Fruit fly (Drosophila melanogaster): ENCODE results near the gene CG11050.

The CG11050 gene

DNA sequence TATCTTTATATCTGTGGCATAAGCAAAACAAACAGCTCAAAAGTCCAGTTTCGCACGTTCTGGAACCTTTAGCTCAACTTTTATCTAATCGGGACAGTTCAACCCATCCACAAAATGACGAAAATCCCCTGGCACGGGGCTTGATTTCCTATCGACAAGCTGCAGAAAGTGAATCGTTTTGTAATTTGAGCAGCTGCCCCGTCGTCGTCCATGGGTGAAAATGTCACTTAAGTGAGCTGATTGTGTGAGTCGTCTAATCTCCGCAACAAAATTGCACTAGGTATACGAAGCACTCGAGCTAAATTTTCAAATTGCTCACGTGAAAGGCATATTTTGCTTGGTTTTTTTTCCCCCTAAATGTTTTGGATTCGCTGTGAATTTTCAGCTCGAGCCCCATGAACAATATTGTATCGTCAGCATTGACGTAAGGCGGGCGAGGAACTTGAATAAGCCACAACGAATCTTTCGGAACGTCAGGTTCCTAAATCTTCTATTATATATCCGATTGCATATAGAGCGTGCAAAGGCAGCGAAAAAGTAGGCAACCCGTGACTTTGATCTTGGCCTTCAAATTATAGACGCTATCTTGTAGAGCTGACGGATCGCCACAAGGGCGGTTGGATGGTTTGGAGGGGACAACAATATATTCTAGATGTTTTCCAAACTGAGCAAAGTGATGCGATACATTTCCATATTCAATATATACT lies 3.6 kb downstream of the CG11050 start:
- TF ChIP-seq unpg (GFP tag; optimal IDR thresholded peaks at IDR 0.05) = no peak
- TF ChIP-seq CG11247 (GFP tag; IDR thresholded peaks at IDR 0.05) = no peak
- TF ChIP-seq bcd (GFP tag; optimal IDR thresholded peaks at IDR 0.05) = no peak
- peak in 1 of 2 experiments; percentile 19 for TF ChIP-seq Pdp1 (GFP tag; optimal IDR thresholded peaks at IDR 0.05)
- TF ChIP-seq D (optimal IDR thresholded peaks at IDR 0.05) = no peak
- no peak for TF ChIP-seq D (GFP tag; optimal IDR thresholded peaks at IDR 0.05)
- TF ChIP-seq Med (GFP tag) = peak; percentile 7
- peak; percentile 52 for TF ChIP-seq sens (GFP tag)
- peak; percentile 4 for TF ChIP-seq cwo (GFP tag; optimal IDR thresholded peaks at IDR 0.05)
- TF ChIP-seq Hey (tag; optimal IDR thresholded peaks at IDR 0.05) = peak; percentile 57
- TF ChIP-seq dm (GFP tag; optimal IDR thresholded peaks at IDR 0.05) = no peak

DNA sequence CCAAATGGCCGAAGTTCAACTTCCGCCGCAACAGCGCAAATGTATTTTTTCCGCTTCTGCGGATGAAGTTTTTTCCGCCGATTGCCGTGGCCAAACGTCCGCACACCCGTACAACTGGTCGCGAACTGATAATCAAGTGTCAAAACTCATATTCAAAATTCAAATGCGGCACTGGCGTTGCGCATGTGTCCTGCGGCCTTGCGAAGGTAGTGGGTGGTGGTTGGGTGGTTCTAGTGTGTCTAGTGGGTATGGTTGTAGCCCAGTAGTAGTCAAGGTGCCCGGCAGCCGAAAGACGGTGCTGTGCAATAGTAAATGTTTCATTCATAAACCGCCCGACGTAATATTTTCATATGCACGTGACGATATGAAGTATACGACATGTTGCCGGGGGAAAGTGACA lies 10.8 kb downstream of the CG11050 start, which contains the start of gene DIP-iota:
Gene DIP-iota (minus strand): TSS at position 101 of the 400 bp plus-strand sequence.
- no peak for TF ChIP-seq E2f1 (GFP tag; IDR thresholded peaks at IDR 0.05)
- no peak for TF ChIP-seq Fer2 (tag; optimal IDR thresholded peaks at IDR 0.05)
- no peak for TF ChIP-seq ato (GFP tag; IDR thresholded peaks at IDR 0.05; ENCODE audit: partially characterized antibody)
- TF ChIP-seq CHES-1-like (GFP tag; optimal IDR thresholded peaks at IDR 0.05) = no peak
- no peak for TF ChIP-seq CG14050 (GFP tag; IDR thresholded peaks at IDR 0.05)
- no peak for TF ChIP-seq Camta (GFP tag; optimal IDR thresholded peaks at IDR 0.05)
- TF ChIP-seq usp (GFP tag; optimal IDR thresholded peaks at IDR 0.05) = no peak
- TF ChIP-seq CG17802 (tag; optimal IDR thresholded peaks at IDR 0.05) = no peak
- no peak for TF ChIP-seq CG4282 (GFP tag; optimal IDR thresholded peaks at IDR 0.05)
- no peak for TF ChIP-seq Lim3 (GFP tag; IDR thresholded peaks at IDR 0.05)
- no peak for TF ChIP-seq zen2 (GFP tag; IDR thresholded peaks at IDR 0.05; ENCODE audit: partially characterized antibody)
- TF ChIP-seq Scr (GFP tag; IDR thresholded peaks at IDR 0.05; ENCODE audit: partially characterized antibody) = no peak
- TF ChIP-seq CG4617 (GFP tag; optimal IDR thresholded peaks at IDR 0.05; ENCODE audit: borderline replicate concordance) = no peak
- no peak for TF ChIP-seq Rx (GFP tag; IDR thresholded peaks at IDR 0.05)
- TF ChIP-seq grau (tag; optimal IDR thresholded peaks at IDR 0.05) = no peak
- TF ChIP-seq MBD-R2 (GFP tag; IDR thresholded peaks at IDR 0.05) = no peak
- TF ChIP-seq Opbp (GFP tag; IDR thresholded peaks at IDR 0.05; ENCODE audit: partially characterized antibody) = no peak
- TF ChIP-seq tin (GFP tag; optimal IDR thresholded peaks at IDR 0.05) = no peak
- TF ChIP-seq psq (GFP tag; optimal IDR thresholded peaks at IDR 0.05) = no peak
- no peak for TF ChIP-seq Pdp1 (GFP tag; optimal IDR thresholded peaks at IDR 0.05)

DNA sequence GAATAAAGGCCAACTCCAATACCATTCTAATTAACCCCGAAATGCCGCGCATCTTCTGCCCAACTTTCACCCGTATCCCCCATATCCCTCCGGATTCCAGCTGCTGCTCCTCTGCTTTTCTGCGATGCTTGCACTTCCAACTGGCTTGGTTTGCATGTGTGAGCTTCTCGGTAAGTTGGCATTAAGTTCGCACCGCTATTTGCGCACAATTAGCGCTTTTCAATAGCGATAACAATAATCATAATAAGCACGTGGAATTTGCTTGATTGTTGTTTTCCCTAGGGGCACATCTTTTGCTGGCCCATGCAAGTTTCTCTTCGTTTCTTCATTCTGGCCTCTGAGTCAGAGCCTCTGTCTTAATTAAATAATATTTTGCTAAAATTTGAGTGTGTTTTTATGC lies 11.2 kb downstream of the CG11050 start:
- TF ChIP-seq cg (GFP tag; optimal IDR thresholded peaks at IDR 0.05) = no peak
- no peak for TF ChIP-seq Meics (GFP tag; optimal IDR thresholded peaks at IDR 0.05)
- no peak for TF ChIP-seq Hr39 (optimal IDR thresholded peaks at IDR 0.05)
- TF ChIP-seq Sry-δ (GFP tag; optimal IDR thresholded peaks at IDR 0.05) = no peak
- TF ChIP-seq dpn (GFP tag; optimal IDR thresholded peaks at IDR 0.05) = no peak
- no peak for TF ChIP-seq CG11695 (GFP tag; IDR thresholded peaks at IDR 0.05)
- no peak for TF ChIP-seq lbe (GFP tag; optimal IDR thresholded peaks at IDR 0.05)
- no peak for TF ChIP-seq CoRest (tag; optimal IDR thresholded peaks at IDR 0.05)

Measured in whole organism, embryonic.